Worm (Caenorhabditis elegans) whole organism, L4 larva: ENCODE data around the gene fbxa-81.
A peak's percentile ranks its signal among the peaks of the same experiment; 100 is the strongest.

Experiments used
- F10B5.3 ChIP-seq: sonication (generic microtip); optimal IDR thresholded peaks from 2 replicates; lab custom pipeline; 2016; ENCODE audit warnings: mild to moderate bottlenecking, missing genetic modification characterization, missing compliant biosample characterization
- F26F4.8 ChIP-seq: fragments of 200-800 bp; sonication (Bioruptor generic); conservative IDR thresholded peaks from 2 replicates; pipeline ENCODE4 v1.3.6; 2022; ENCODE audit warnings: missing genetic modification characterization, missing compliant biosample characterization
- F49E8.2 ChIP-seq: sonication (generic microtip); optimal IDR thresholded peaks from 2 replicates; lab custom pipeline; 2016; ENCODE audit warnings: missing compliant biosample characterization, mild to moderate bottlenecking, missing genetic modification characterization, borderline replicate concordance
- Y75B8A.6 ChIP-seq: fragments of 200-800 bp; sonication (Bioruptor generic); IDR thresholded peaks from 2 replicates; pipeline ENCODE4 v1.3.6; 2022; ENCODE audit warnings: missing genetic modification reagents, missing genetic modification characterization, missing compliant biosample characterization
- aha-1 ChIP-seq: fragments of 150-350 bp; peaks from one replicate; lab custom pipeline; 2014; ENCODE audit warnings: missing biosample characterization, missing genetic modification characterization
- ceh-20 ChIP-seq: fragments of 200-800 bp; sonication (Bioruptor generic); IDR thresholded peaks from 2 replicates; pipeline ENCODE4 v1.3.6; 2022; ENCODE audit warnings: missing genetic modification reagents, missing genetic modification characterization, missing compliant biosample characterization
- cey-2 ChIP-seq: sonication (generic microtip); optimal IDR thresholded peaks from 3 replicates; lab custom pipeline; 2017; ENCODE audit warnings: missing genetic modification characterization, mild to moderate bottlenecking, missing compliant biosample characterization, antibody characterized with exemption, borderline replicate concordance; ENCODE audit not compliant: insufficient read depth
- dmd-6 ChIP-seq: fragments of 200-800 bp; sonication (Bioruptor generic); IDR thresholded peaks from 2 replicates; pipeline ENCODE4 v1.3.6; 2022; ENCODE audit warnings: missing genetic modification reagents, missing genetic modification characterization, missing compliant biosample characterization
- dmd-8 ChIP-seq: fragments of 200-800 bp; sonication (Bioruptor generic); IDR thresholded peaks from 2 replicates; pipeline ENCODE4 v1.3.6; 2022; ENCODE audit warnings: missing genetic modification characterization, missing compliant biosample characterization
- dpl-1 ChIP-seq: fragments of 150-350 bp; optimal IDR thresholded peaks from 2 replicates; lab custom pipeline; 2014; ENCODE audit warnings: missing biosample characterization, missing genetic modification reagents, missing genetic modification characterization
- dve-1 ChIP-seq: sonication (generic microtip); optimal IDR thresholded peaks from 2 replicates; lab custom pipeline; 2017; ENCODE audit warnings: antibody characterized with exemption, mild to moderate bottlenecking, missing genetic modification characterization, missing compliant biosample characterization; ENCODE audit not compliant: insufficient read depth
- egl-43 ChIP-seq: fragments of 200-800 bp; sonication (Bioruptor generic); IDR thresholded peaks from 2 replicates; pipeline ENCODE4 v1.3.6; 2022; ENCODE audit warnings: missing genetic modification reagents, missing genetic modification characterization, missing compliant biosample characterization
- fkh-10 ChIP-seq: fragments of 150-350 bp; optimal IDR thresholded peaks from 2 replicates; lab custom pipeline; 2014; ENCODE audit warnings: missing biosample characterization, missing genetic modification reagents, missing genetic modification characterization
- hif-1 ChIP-seq, 2 experiments: sonication (generic microtip); optimal IDR thresholded peaks; 2 replicates each; lab custom pipeline; 2016 to 2017; ENCODE audit warnings: missing compliant biosample characterization in 2 of 2, missing genetic modification characterization in 2 of 2, missing genetic modification reagents in 2 of 2, missing genotype in 2 of 2, mild to moderate bottlenecking in 1 of 2
- hlh-11 ChIP-seq: fragments of 200-800 bp; sonication (Bioruptor generic); optimal IDR thresholded peaks from 2 replicates; lab custom pipeline; 2018; ENCODE audit warnings: mild to moderate bottlenecking, missing genetic modification characterization, missing compliant biosample characterization
- hmg-1.1 ChIP-seq: fragments of 200-800 bp; sonication (Bioruptor generic); IDR thresholded peaks from 2 replicates; pipeline ENCODE4 v1.3.6; 2022; ENCODE audit warnings: missing genetic modification reagents, missing genetic modification characterization, missing compliant biosample characterization
- lin-29 ChIP-seq: fragments of 200-800 bp; sonication (Bioruptor generic); IDR thresholded peaks from 2 replicates; pipeline ENCODE4 v1.3.6; 2022; ENCODE audit warnings: missing genetic modification reagents, missing genetic modification characterization, missing compliant biosample characterization
- lin-39 ChIP-seq: fragments of 150-350 bp; optimal IDR thresholded peaks from 2 replicates; lab custom pipeline; 2014; ENCODE audit warnings: missing biosample characterization, missing genetic modification reagents, missing genetic modification characterization
- lir-3 ChIP-seq: sonication (generic microtip); optimal IDR thresholded peaks from 2 replicates; lab custom pipeline; 2016; ENCODE audit warnings: mild to moderate bottlenecking, missing genetic modification characterization, missing compliant biosample characterization
- lsy-2 ChIP-seq, 2 experiments: fragments of 150-350 bp in 1 of 2; sonication (generic microtip) in 1 of 2; optimal IDR thresholded peaks; 2 replicates each; lab custom pipeline; 2014 to 2017; ENCODE audit warnings: missing biosample characterization in 2 of 2, missing genetic modification characterization in 2 of 2
- madf-5 ChIP-seq, 2 experiments: fragments of 200-800 bp; sonication (Bioruptor generic); IDR thresholded peaks; 2 replicates each; pipeline ENCODE4 v1.3.6; 2022; ENCODE audit warnings: missing compliant biosample characterization in 2 of 2, missing genetic modification characterization in 2 of 2
- mdl-1 ChIP-seq, 2 experiments: fragments of 150-350 bp in 1 of 2; sonication (generic microtip) in 1 of 2; optimal IDR thresholded peaks; 2 replicates each; lab custom pipeline; 2014 to 2017; ENCODE audit warnings: missing biosample characterization in 2 of 2, missing genetic modification characterization in 2 of 2
- mdt-29 ChIP-seq: fragments of 200-800 bp; sonication (Bioruptor generic); IDR thresholded peaks from 2 replicates; pipeline ENCODE4 v1.3.6; 2022; ENCODE audit warnings: missing genetic modification reagents, missing genetic modification characterization, missing compliant biosample characterization
- mep-1 ChIP-seq: fragments of 150-350 bp; sonication (generic microtip); optimal IDR thresholded peaks from 3 replicates; lab custom pipeline; 2014; ENCODE audit warnings: missing biosample characterization, missing genetic modification characterization
- nhr-10 ChIP-seq: fragments of 150-350 bp; optimal IDR thresholded peaks from 2 replicates; lab custom pipeline; 2014; ENCODE audit warnings: missing biosample characterization, missing genetic modification characterization
- nhr-11 ChIP-seq: fragments of 150-350 bp; optimal IDR thresholded peaks from 2 replicates; lab custom pipeline; 2014; ENCODE audit warnings: missing biosample characterization, missing genetic modification characterization
- nhr-237 ChIP-seq: sonication (generic microtip); optimal IDR thresholded peaks from 2 replicates; lab custom pipeline; 2017; ENCODE audit warnings: missing biosample characterization, missing genetic modification characterization
- nhr-28 ChIP-seq: fragments of 150-350 bp; optimal IDR thresholded peaks from 2 replicates; lab custom pipeline; 2014; ENCODE audit warnings: missing biosample characterization, missing genetic modification characterization
- nhr-76 ChIP-seq: fragments of 150-350 bp; optimal IDR thresholded peaks from 2 replicates; lab custom pipeline; 2014; ENCODE audit warnings: missing biosample characterization, missing genetic modification characterization
- pha-4 ChIP-seq, 2 experiments: fragments of 150-350 bp in 1 of 2; fragments of 200-800 bp in 1 of 2; sonication (Bioruptor generic) in 1 of 2; IDR thresholded peaks in 1 of 2; optimal IDR thresholded peaks in 1 of 2; 2 replicates each; pipeline versions ENCODE4 v1.3.6 to Lab custom; 2014 to 2022; ENCODE audit warnings: missing genetic modification characterization in 2 of 2, missing genetic modification reagents in 2 of 2, missing biosample characterization in 1 of 2, missing compliant biosample characterization in 1 of 2
- pqm-1 ChIP-seq: sonication (generic microtip); optimal IDR thresholded peaks from 2 replicates; lab custom pipeline; 2017; ENCODE audit warnings: missing biosample characterization, missing genetic modification characterization
- rbr-2 ChIP-seq: sonication (generic microtip); optimal IDR thresholded peaks from 2 replicates; lab custom pipeline; 2016; ENCODE audit warnings: missing genotype, missing genetic modification characterization, missing compliant biosample characterization
- set-16 ChIP-seq: fragments of 200-800 bp; sonication (Bioruptor generic); IDR thresholded peaks from 2 replicates; pipeline ENCODE4 v1.3.6; 2022; ENCODE audit warnings: missing genetic modification reagents, missing genetic modification characterization, missing compliant biosample characterization
- snpc-1.2 ChIP-seq: fragments of 200-800 bp; sonication (Bioruptor generic); IDR thresholded peaks from 2 replicates; pipeline ENCODE4 v1.3.6; 2022; ENCODE audit warnings: missing genetic modification reagents, missing genetic modification characterization, missing compliant biosample characterization
- snpc-4 ChIP-seq: fragments of 150-350 bp; optimal IDR thresholded peaks from 2 replicates; lab custom pipeline; 2014; ENCODE audit warnings: missing biosample characterization, missing genetic modification characterization
- unc-130 ChIP-seq: sonication (generic microtip); optimal IDR thresholded peaks from 2 replicates; lab custom pipeline; 2016; ENCODE audit warnings: missing genetic modification reagents, missing genetic modification characterization, missing compliant biosample characterization
- unc-62 ChIP-seq, 3 experiments: fragments of 150-350 bp in 1 of 3; sonication (generic microtip); optimal IDR thresholded peaks in 2 of 3; peaks in 1 of 3; 1 replicate in 1 of 3; 2 replicates in 2 of 3; lab custom pipeline; 2014 to 2017; ENCODE audit warnings: missing biosample characterization in 3 of 3, missing genetic modification characterization in 3 of 3, missing genetic modification reagents in 3 of 3, missing genotype in 1 of 3

The fbxa-81 gene

DNA sequence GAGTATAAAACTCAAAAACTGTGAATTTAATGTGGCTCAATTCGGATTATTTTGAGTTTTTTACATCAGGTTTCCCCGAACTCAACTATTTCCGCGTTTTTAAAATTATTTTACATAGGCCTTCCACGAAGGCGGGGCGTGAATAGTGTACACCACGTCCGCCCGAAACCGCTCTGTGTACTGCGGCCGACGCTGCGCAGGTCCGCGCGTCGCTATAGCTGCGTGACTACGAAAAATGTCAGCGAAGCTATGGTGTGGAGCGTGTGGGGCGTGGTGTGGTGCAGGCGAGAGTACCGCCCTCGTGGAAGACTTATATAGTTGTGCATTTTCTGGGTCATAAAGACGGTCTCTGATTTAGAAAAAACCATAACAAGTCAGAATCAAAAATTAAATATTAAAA, 24.1 kb downstream of the fbxa-81 start:
- TF ChIP-seq lin-39 (tag; lab: Kevin White, UChicago) (no peak), egl-43 (GFP tag; lab: Robert Waterston, UW) (0 out of 2 replicates have a peak, but pooled peaks have one; percentile 10), aha-1 (tag; lab: Kevin White, UChicago) (peak; percentile 85), set-16 (GFP tag; lab: Robert Waterston, UW) (peak; percentile 36)
- TF ChIP-seq, all 104 proteins: peak for 3

DNA sequence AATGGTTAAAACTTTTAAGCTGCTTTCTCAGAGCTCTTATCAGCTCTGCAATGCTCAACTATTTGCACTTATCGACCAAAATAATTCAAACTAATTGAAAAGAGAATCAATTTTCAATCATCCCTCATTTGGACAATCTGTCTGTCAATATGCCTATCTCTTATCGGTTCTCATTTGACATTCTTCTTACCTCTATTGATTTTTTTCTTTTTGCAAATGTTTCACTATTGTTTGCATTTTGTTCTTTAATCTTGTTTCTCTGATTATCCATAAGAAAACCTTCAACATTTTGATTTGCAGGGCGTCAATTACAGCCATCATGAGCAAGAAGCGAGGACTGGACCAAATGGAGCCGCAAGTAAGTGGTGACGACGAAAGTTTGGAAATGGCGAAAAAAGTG, 25.3 kb downstream of the fbxa-81 start, which contains the start of gene D1025.10:
D1025.10 (plus strand) TSS at position 301 of the 400 bp plus-strand sequence.
- peak; percentile 55; the same call in 1 of the 2 replicates for TF ChIP-seq dmd-6 (GFP tag; lab: Robert Waterston, UW)
- no peak for TF ChIP-seq rbr-2 (tag; lab: Kevin White, UChicago)
- no peak for TF ChIP-seq nhr-237 (tag; lab: Kevin White, UChicago)
- TF ChIP-seq dve-1 (tag; lab: Kevin White, UChicago): peak; percentile 5
- no peak for TF ChIP-seq egl-43 (GFP tag; lab: Robert Waterston, UW)
- TF ChIP-seq cey-2: no peak
- no peak for TF ChIP-seq lsy-2 (tag; optimal IDR thresholded peaks at IDR 0.05; lab: Kevin White, UChicago)
- TF ChIP-seq lin-29 (GFP tag; lab: Robert Waterston, UW): no peak
- TF ChIP-seq hif-1 (tag; optimal IDR thresholded peaks at IDR 0.05; lab: Kevin White, UChicago): no peak
- no peak for TF ChIP-seq snpc-4 (tag; lab: Kevin White, UChicago)
- no peak for TF ChIP-seq lir-3 (tag; lab: Kevin White, UChicago)
- TF ChIP-seq fkh-10 (GFP tag; lab: Kevin White, UChicago): no peak

DNA sequence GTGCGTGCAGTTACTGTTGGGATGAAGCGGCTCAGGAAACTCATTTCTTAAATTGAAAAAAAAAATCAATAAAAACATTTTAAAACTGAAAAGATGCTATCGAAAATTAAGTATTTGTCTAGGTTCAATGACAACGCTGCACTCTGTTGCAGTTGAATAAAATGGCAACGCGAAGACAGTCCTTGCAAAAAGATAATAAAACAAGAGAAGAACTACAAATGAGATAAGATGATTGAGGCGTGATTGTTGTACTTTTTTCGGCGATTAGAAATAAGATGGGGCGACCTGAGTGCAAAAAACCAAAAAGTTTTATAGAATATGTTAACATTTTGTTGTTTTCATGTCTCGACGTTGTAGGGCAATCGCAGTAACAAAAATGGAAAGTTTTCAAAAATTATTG, 26.9 kb downstream of the fbxa-81 start, which contains the start of gene gcsh-1:
gcsh-1 (minus strand) TSS at position 46 of the 400 bp plus-strand sequence.
- TF ChIP-seq rbr-2 (tag; lab: Kevin White, UChicago): no peak
- peak; percentile 56 for TF ChIP-seq dmd-6 (GFP tag; lab: Robert Waterston, UW)
- TF ChIP-seq Y75B8A.6 (GFP tag; lab: Robert Waterston, UW): no peak
- TF ChIP-seq nhr-11 (tag; lab: Kevin White, UChicago): no peak
- TF ChIP-seq dpl-1 (GFP tag; lab: Kevin White, UChicago): no peak
- TF ChIP-seq mep-1 (tag; lab: Kevin White, UChicago): no peak
- TF ChIP-seq unc-130 (GFP tag; lab: Kevin White, UChicago): no peak
- TF ChIP-seq ceh-20 (GFP tag; lab: Robert Waterston, UW): no peak
- peak; percentile 67 for TF ChIP-seq nhr-28 (tag; lab: Kevin White, UChicago)
- TF ChIP-seq snpc-1.2: no peak
- no peak for TF ChIP-seq pha-4 (GFP tag; IDR thresholded peaks at IDR 0.05; lab: Robert Waterston, UW)
- no peak for TF ChIP-seq pha-4 (tag; optimal IDR thresholded peaks at IDR 0.05; lab: Kevin White, UChicago)
- no peak for TF ChIP-seq dmd-8 (GFP tag; lab: Robert Waterston, UW)
- peak; percentile 44 for TF ChIP-seq pqm-1 (tag; lab: Kevin White, UChicago)
- no peak for TF ChIP-seq F49E8.2 (tag; lab: Kevin White, UChicago)
- no peak for TF ChIP-seq F10B5.3 (tag; lab: Kevin White, UChicago)
- TF ChIP-seq hlh-11 (tag; lab: Kevin White, UChicago): no peak
- TF ChIP-seq snpc-4 (tag; lab: Kevin White, UChicago): no peak
- TF ChIP-seq, all 104 proteins: peak for 3

DNA sequence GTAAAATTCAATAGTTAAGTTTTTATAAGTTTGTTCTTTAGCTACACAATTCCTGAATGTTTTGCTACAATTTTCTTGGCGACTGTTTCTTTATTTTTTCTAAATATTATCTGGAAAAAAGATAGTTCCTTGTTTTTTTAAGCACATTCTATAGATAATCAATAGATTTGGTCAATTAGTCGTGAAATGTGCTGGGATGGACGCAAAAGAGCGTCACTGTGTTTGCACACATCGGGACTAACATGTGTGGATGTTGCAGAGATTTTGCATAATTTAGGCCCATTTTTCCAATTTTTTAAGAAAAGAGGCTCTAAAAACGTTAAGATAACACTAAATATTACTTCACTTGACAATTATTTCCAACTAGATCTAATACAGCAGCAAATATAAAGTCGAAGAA, 28.4 kb downstream of the fbxa-81 start:
- no peak for TF ChIP-seq nhr-10 (tag; lab: Kevin White, UChicago)
- TF ChIP-seq madf-5 (GFP tag; IDR thresholded peaks at IDR 0.05; lab: Robert Waterston, UW): no peak
- TF ChIP-seq snpc-4 (tag; lab: Kevin White, UChicago): no peak
- TF ChIP-seq unc-62 (GFP tag; optimal IDR thresholded peaks at IDR 0.05 in 1 of 2; lab: Kevin White, UChicago): peak in 1 of 2 experiments; percentile 84
- TF ChIP-seq unc-62 (tag; optimal IDR thresholded peaks at IDR 0.05; lab: Kevin White, UChicago): no peak
- peak; percentile 46 for TF ChIP-seq mep-1 (tag; lab: Kevin White, UChicago)
- TF ChIP-seq mdl-1 (tag; optimal IDR thresholded peaks at IDR 0.05; lab: Kevin White, UChicago): no peak
- no peak for TF ChIP-seq mdt-29
- TF ChIP-seq F26F4.8: no peak
- TF ChIP-seq hif-1 (tag; optimal IDR thresholded peaks at IDR 0.05; lab: Kevin White, UChicago): no peak
- TF ChIP-seq fkh-10 (GFP tag; lab: Kevin White, UChicago): peak; percentile 29
- TF ChIP-seq nhr-76 (tag; lab: Kevin White, UChicago): no peak
- TF ChIP-seq aha-1 (tag; lab: Kevin White, UChicago): peak; percentile 19
- TF ChIP-seq hmg-1.1: peak; percentile 30; the same call in 1 of the 2 replicates
